Fruit fly (Drosophila melanogaster): ENCODE measurements around the gene CG12974.

- TF ChIP-seq psq (optimal IDR thresholded peaks at IDR 0.05) (no peak), CG8478 (optimal IDR thresholded peaks at IDR 0.05) (no peak), usp (GFP tag; optimal IDR thresholded peaks at IDR 0.05) (no peak), EcR (GFP tag; optimal IDR thresholded peaks at IDR 0.05) (peak in 1 of 2 experiments; percentile 81)
Measured at dm6 chr3L:21252525-21252924, 33.2 kb downstream of the CG12974 start.

All from whole organism.